Worm (Caenorhabditis elegans): Measurements from ENCODE around the gene cyp-33C1.
A peak's percentile ranks its signal among the peaks of the same experiment; 100 is the strongest.

Gene cyp-33C1

DNA sequence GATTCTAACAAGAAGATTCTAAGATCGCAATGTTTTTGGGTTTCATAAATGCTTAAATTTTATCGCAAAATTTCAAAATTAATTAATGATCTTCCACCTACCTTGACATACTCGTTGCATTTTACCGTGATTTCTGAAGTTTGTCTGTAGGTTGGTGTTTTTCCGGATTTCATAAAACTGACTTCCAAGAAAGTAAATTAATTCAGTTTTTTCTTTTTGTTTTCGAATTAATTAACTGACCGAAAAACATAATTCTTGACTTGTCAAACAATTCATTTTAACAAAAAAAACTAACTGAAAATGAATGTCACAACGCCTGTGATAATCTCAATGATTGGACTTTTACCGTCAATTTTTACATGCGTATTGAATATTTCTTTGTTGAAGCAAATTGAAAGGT, 2.4 kb downstream of the cyp-33C1 start, which contains the start of gene srbc-16:
Gene srbc-16, plus strand, starts transcription at position 301 of the 400 bp plus-strand sequence.
- TF ChIP-seq B0261.1 (tag; optimal IDR thresholded peaks at IDR 0.05) (no peak), hlh-12 (tag; optimal IDR thresholded peaks at IDR 0.05) (no peak), lsy-27 (tag; optimal IDR thresholded peaks at IDR 0.05; ENCODE audit: borderline replicate concordance, insufficient read depth) (no peak), B0019.2 (GFP tag; conservative IDR thresholded peaks at IDR 0.05) (no peak), Y79H2A.3 (GFP tag; conservative IDR thresholded peaks at IDR 0.05) (no peak), let-607 (tag; optimal IDR thresholded peaks at IDR 0.05) (no peak), T26A5.8 (tag; optimal IDR thresholded peaks at IDR 0.05) (no peak), nhr-80 (tag; optimal IDR thresholded peaks at IDR 0.05) (no peak), zfh-2 (GFP tag; conservative IDR thresholded peaks at IDR 0.05) (no peak), sdz-38 (tag; optimal IDR thresholded peaks at IDR 0.05) (no peak), F57C9.4 (tag; optimal IDR thresholded peaks at IDR 0.05) (no peak), attf-5 (GFP tag; optimal IDR thresholded peaks at IDR 0.05) (no peak), F37B4.10 (GFP tag; IDR thresholded peaks at IDR 0.05) (no peak), lin-54 (GFP tag; optimal IDR thresholded peaks at IDR 0.05) (no peak), B0336.3 (GFP tag; IDR thresholded peaks at IDR 0.05) (no peak)

DNA sequence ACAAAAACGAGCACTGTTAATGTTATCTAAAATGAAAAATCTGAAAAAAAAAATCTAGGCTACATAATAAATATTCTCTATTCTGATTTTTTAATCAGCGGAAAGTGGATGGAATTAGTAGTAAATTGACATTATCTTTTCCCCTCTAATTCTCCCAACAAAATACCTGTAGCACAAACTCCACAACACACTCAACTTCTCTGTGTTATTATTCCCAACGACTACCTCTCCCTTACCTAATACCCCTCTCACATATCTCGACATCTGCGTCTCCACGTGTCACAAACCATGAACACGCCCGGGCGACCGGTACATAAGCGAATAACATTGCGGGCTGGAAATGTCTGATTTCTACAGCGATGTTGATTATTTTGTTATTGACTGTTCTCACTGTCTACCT, 3.8 kb downstream of the cyp-33C1 start, which contains the start of gene cyp-33C2:
Gene cyp-33C2, plus strand, starts transcription at position 327 of the 400 bp plus-strand sequence.
- TF ChIP-seq aptf-3 (GFP tag; IDR thresholded peaks at IDR 0.05) (no peak), attf-3 (GFP tag; conservative IDR thresholded peaks at IDR 0.05) (no peak), D2030.7 (GFP tag; IDR thresholded peaks at IDR 0.05) (no peak), mxl-1 (tag; optimal IDR thresholded peaks at IDR 0.05) (no peak), hmg-1.2 (GFP tag; IDR thresholded peaks at IDR 0.05) (no peak), ceh-58 (GFP tag; IDR thresholded peaks at IDR 0.05) (no peak), T07F8.4 (tag; optimal IDR thresholded peaks at IDR 0.05) (no peak), nhr-120 (GFP tag; IDR thresholded peaks at IDR 0.05) (no peak), let-526 (GFP tag; IDR thresholded peaks at IDR 0.05) (peak; percentile 28; the same call in 1 of the 2 replicates), nhr-80 (tag; optimal IDR thresholded peaks at IDR 0.05) (peak; percentile 51), ztf-3 (GFP tag; optimal IDR thresholded peaks at IDR 0.05) (no peak), hlh-12 (tag; optimal IDR thresholded peaks at IDR 0.05) (no peak), madf-3 (GFP tag; IDR thresholded peaks at IDR 0.05) (no peak)

DNA sequence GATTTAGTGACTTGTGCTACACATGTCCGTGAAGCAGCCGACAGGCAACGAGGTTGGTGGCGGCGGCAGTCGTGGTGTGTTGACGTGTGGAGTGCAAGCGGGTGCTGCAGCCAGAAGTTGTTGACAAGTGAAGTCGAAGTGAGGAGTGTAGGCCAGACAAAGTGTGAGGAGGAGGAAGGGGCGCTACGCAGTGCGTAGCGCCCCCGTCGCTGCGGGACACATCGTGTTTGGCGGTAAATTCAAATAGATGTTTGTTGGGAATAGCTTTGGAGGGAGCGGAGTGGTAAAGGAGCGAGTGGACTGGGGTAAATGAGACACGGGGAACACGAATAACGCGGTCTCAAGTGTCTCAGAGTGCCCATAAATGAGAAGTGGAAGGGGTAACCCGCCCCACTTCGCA, 6.2 kb downstream of the cyp-33C1 start:
- TF ChIP-seq F37B4.10 (GFP tag; IDR thresholded peaks at IDR 0.05): 0 out of 2 replicates have a peak, but pooled peaks have one; percentile 47
- no peak for TF ChIP-seq F52B5.7 (tag; optimal IDR thresholded peaks at IDR 0.05)
- no peak for TF ChIP-seq F39B2.1 (GFP tag; IDR thresholded peaks at IDR 0.05)
- TF ChIP-seq ztf-25 (GFP tag; IDR thresholded peaks at IDR 0.05): no peak
- no peak for TF ChIP-seq cebp-1 (GFP tag; IDR thresholded peaks at IDR 0.05)
- TF ChIP-seq cebp-1 (tag; optimal IDR thresholded peaks at IDR 0.05): no peak
- no peak for TF ChIP-seq egl-44 (GFP tag; IDR thresholded peaks at IDR 0.05)
- no peak for TF ChIP-seq zim-3 (tag; optimal IDR thresholded peaks at IDR 0.05)
- TF ChIP-seq attf-6 (GFP tag; IDR thresholded peaks at IDR 0.05): no peak
- TF ChIP-seq nhr-90 (tag; optimal IDR thresholded peaks at IDR 0.05): no peak
- TF ChIP-seq zfh-2 (GFP tag; conservative IDR thresholded peaks at IDR 0.05): 0 out of 2 replicates have a peak, but pooled peaks have one; percentile 44
- TF ChIP-seq ceh-40 (GFP tag; IDR thresholded peaks at IDR 0.05): no peak

DNA sequence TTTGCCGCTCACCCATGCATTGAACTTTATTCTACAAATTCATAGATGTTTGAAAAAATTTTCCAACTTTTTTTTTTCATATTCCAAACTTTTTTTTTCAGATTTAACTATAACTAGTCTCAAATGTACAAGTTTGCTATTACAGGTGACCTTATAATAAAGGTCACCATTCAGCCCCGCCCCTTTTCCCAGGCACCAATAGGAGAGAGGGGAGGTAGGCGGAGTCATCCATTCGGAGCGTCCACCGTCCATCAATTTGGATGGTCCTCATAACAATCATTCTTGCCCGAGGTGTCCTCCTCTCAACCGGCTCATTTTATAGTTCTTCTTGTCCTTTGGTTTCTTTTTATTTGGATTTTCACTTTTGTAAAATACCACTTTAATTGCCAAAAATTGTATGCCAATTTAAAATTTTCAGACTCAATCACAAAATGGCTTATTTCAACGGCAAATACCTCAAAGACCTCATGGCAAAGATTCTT, 8.6 kb downstream of the cyp-33C1 start, which contains the start of gene Y5H2B.3:
Gene Y5H2B.3, plus strand, starts transcription at position 432 of the 482 bp plus-strand sequence.
- TF ChIP-seq attf-3 (GFP tag; conservative IDR thresholded peaks at IDR 0.05): no peak
